Worm (Caenorhabditis elegans): ENCODE results near the gene col-109.

- TF ChIP-seq snpc-4 (tag; optimal IDR thresholded peaks at IDR 0.05) (no peak), lsy-2 (tag; optimal IDR thresholded peaks at IDR 0.05) (no peak), nhr-76 (tag; optimal IDR thresholded peaks at IDR 0.05) (no peak), lin-13 (tag; optimal IDR thresholded peaks at IDR 0.05) (no peak), pha-4 (tag; optimal IDR thresholded peaks at IDR 0.05) (no peak), ces-1 (GFP tag; optimal IDR thresholded peaks at IDR 0.05) (no peak), mep-1 (tag; optimal IDR thresholded peaks at IDR 0.05) (no peak), mls-2 (tag; optimal IDR thresholded peaks at IDR 0.05) (no peak), unc-62 (GFP tag; optimal IDR thresholded peaks at IDR 0.05) (no peak), ceh-39 (tag; optimal IDR thresholded peaks at IDR 0.05) (no peak)
Measured at ce11 chrIV:1803882-1804281, 16.2 kb downstream of the col-109 start, which contains the start of gene Y38C1BA.1.
